Fruit fly (Drosophila melanogaster) whole organism, embryonic: Measurements from ENCODE around the gene CG12020.

ENCODE experiments used
- CG10366 ChIP-seq: fragments of 200-800 bp; sonication (Bioruptor generic); IDR thresholded peaks from 2 replicates; pipeline ENCODE4 v1.3.6; 2022; ENCODE audit warnings: missing biosample characterization, missing genetic modification characterization
- CG10462 ChIP-seq: fragments of 200-800 bp; sonication (Bioruptor generic); optimal IDR thresholded peaks from 2 replicates; lab custom pipeline; 2016; ENCODE audit warnings: missing biosample characterization, missing genetic modification characterization
- CG11723 ChIP-seq: fragments of 200-800 bp; sonication (Bioruptor generic); optimal IDR thresholded peaks from 2 replicates; lab custom pipeline; 2017; ENCODE audit warnings: missing biosample characterization, mild to moderate bottlenecking, missing genetic modification characterization
- CG12155 ChIP-seq: fragments of 200-800 bp; sonication (Bioruptor generic); optimal IDR thresholded peaks from 3 replicates; lab custom pipeline; 2016; ENCODE audit warnings: missing biosample characterization, missing genetic modification characterization
- CG1529 ChIP-seq: fragments of 200-800 bp; sonication (Bioruptor generic); optimal IDR thresholded peaks from 3 replicates; lab custom pipeline; 2018; ENCODE audit warnings: missing biosample characterization, missing genetic modification characterization
- CG17912 ChIP-seq: fragments of 200-800 bp; sonication (Bioruptor generic); optimal IDR thresholded peaks from 2 replicates; lab custom pipeline; 2018; ENCODE audit warnings: missing biosample characterization, mild to moderate bottlenecking, missing genetic modification characterization
- CG1832 ChIP-seq: fragments of 200-800 bp; sonication (Bioruptor generic); optimal IDR thresholded peaks from 2 replicates; lab custom pipeline; 2017; ENCODE audit warnings: missing biosample characterization, mild to moderate bottlenecking, missing genetic modification characterization, inconsistent platforms
- CG2120 ChIP-seq: fragments of 200-800 bp; sonication (Bioruptor generic); optimal IDR thresholded peaks from 3 replicates; lab custom pipeline; 2016; ENCODE audit warnings: missing biosample characterization, missing genetic modification characterization
- CG2889 ChIP-seq: fragments of 200-800 bp; sonication (Bioruptor generic); IDR thresholded peaks from 3 replicates; pipeline ENCODE4 v1.3.6; 2022; ENCODE audit warnings: missing biosample characterization, missing genetic modification characterization
- CG3281 ChIP-seq: fragments of 200-800 bp; sonication (Bioruptor generic); optimal IDR thresholded peaks from 3 replicates; lab custom pipeline; 2017; ENCODE audit warnings: missing biosample characterization, mild to moderate bottlenecking, missing genetic modification characterization
- CG34224 ChIP-seq: fragments of 200-800 bp; sonication (Bioruptor generic); IDR thresholded peaks from 3 replicates; pipeline ENCODE4 v1.3.6; 2022; ENCODE audit warnings: missing biosample characterization, missing genetic modification characterization; ENCODE audit not compliant: partially characterized antibody
- CG3995 ChIP-seq: fragments of 200-800 bp; sonication (Bioruptor generic); optimal IDR thresholded peaks from 3 replicates; lab custom pipeline; 2016; ENCODE audit warnings: missing biosample characterization, missing genetic modification characterization
- CG4424 ChIP-seq: fragments of 200-800 bp; sonication (Bioruptor generic); optimal IDR thresholded peaks from 3 replicates; lab custom pipeline; 2016; ENCODE audit warnings: missing biosample characterization, missing genetic modification characterization
- CG4730 ChIP-seq: fragments of 200-800 bp; sonication (Bioruptor generic); IDR thresholded peaks from 2 replicates; pipeline ENCODE4 v1.3.6; 2022; ENCODE audit warnings: missing biosample characterization, missing genetic modification characterization
- CG5245 ChIP-seq: fragments of 200-800 bp; sonication (Bioruptor generic); optimal IDR thresholded peaks from 3 replicates; lab custom pipeline; 2016; ENCODE audit warnings: missing biosample characterization, missing genetic modification characterization
- CG5953 ChIP-seq: fragments of 200-800 bp; sonication (Bioruptor generic); IDR thresholded peaks from 2 replicates; pipeline ENCODE4 v1.3.6; 2022; ENCODE audit warnings: missing biosample characterization, missing genetic modification characterization
- CG6791 ChIP-seq: fragments of 200-800 bp; sonication (Bioruptor generic); IDR thresholded peaks from 3 replicates; pipeline ENCODE4 v1.3.6; 2022; ENCODE audit warnings: missing biosample characterization, missing genetic modification characterization; ENCODE audit not compliant: partially characterized antibody
- CG7357 ChIP-seq: fragments of 200-800 bp; sonication (Bioruptor generic); IDR thresholded peaks from 3 replicates; pipeline ENCODE4 v1.3.6; 2022; ENCODE audit warnings: missing biosample characterization, missing genetic modification characterization
- CoRest ChIP-seq: fragments of 200-800 bp; sonication (Bioruptor generic); optimal IDR thresholded peaks from 3 replicates; lab custom pipeline; 2018; ENCODE audit warnings: missing biosample characterization, mild to moderate bottlenecking, missing genetic modification characterization, moderate library complexity
- D19A ChIP-seq: fragments of 200-800 bp; optimal IDR thresholded peaks from 3 replicates; lab custom pipeline; 2019; ENCODE audit warnings: missing biosample characterization, mild to moderate bottlenecking, missing genetic modification characterization, moderate library complexity
- Dek ChIP-seq: fragments of 200-800 bp; sonication (Bioruptor generic); optimal IDR thresholded peaks from 3 replicates; lab custom pipeline; 2019; ENCODE audit warnings: missing biosample characterization, mild to moderate bottlenecking, missing genetic modification characterization, moderate library complexity
- Dfd ChIP-seq, 2 experiments: fragments of >200 bp; optimal IDR thresholded peaks; 2 replicates each; lab custom pipeline; 2017; ENCODE audit warnings: missing biosample characterization in 2 of 2, missing genetic modification characterization in 2 of 2
- Doc3 ChIP-seq: fragments of 200-800 bp; sonication (Bioruptor generic); IDR thresholded peaks from 3 replicates; pipeline ENCODE4 v1.3.6; 2022; ENCODE audit warnings: missing biosample characterization, missing genetic modification characterization; ENCODE audit not compliant: partially characterized antibody
- Dp ChIP-seq: fragments of 200-800 bp; sonication (Bioruptor generic); optimal IDR thresholded peaks from 2 replicates; lab custom pipeline; 2018; ENCODE audit warnings: missing biosample characterization, mild to moderate bottlenecking, missing genetic modification characterization, moderate library complexity
- Dref ChIP-seq: fragments of 200-800 bp; sonication (Bioruptor generic); IDR thresholded peaks from 2 replicates; pipeline ENCODE4 v1.3.6; 2022; ENCODE audit warnings: missing biosample characterization, missing genetic modification characterization
- E2f2 ChIP-seq: fragments of 200-800 bp; sonication (Bioruptor generic); IDR thresholded peaks from 2 replicates; pipeline ENCODE4 v1.3.6; 2022; ENCODE audit warnings: missing biosample characterization, missing genetic modification characterization
- Eip74EF ChIP-seq, 2 experiments: fragments of 200-800 bp in 1 of 2; fragments of >200 bp in 1 of 2; sonication (Bioruptor generic) in 1 of 2; optimal IDR thresholded peaks; 2 replicates each; lab custom pipeline; 2017 to 2019; ENCODE audit warnings: missing biosample characterization in 2 of 2, missing genetic modification characterization in 2 of 2, mild to moderate bottlenecking in 1 of 2, moderate library complexity in 1 of 2
- Elba2 ChIP-seq: fragments of 200-800 bp; sonication (Bioruptor generic); optimal IDR thresholded peaks from 3 replicates; lab custom pipeline; 2016; ENCODE audit warnings: missing biosample characterization, missing genetic modification characterization
- Fer3 ChIP-seq: fragments of 200-800 bp; sonication (Bioruptor generic); optimal IDR thresholded peaks from 2 replicates; lab custom pipeline; 2018; ENCODE audit warnings: missing biosample characterization, mild to moderate bottlenecking, missing genetic modification characterization, moderate library complexity
- Gug ChIP-seq: fragments of 200-800 bp; sonication (Bioruptor generic); IDR thresholded peaks from 4 replicates; pipeline ENCODE4 v1.3.6; 2022; ENCODE audit warnings: missing biosample characterization, missing genetic modification characterization
- ara ChIP-seq: fragments of 200-800 bp; sonication (Bioruptor generic); IDR thresholded peaks from 2 replicates; pipeline ENCODE4 v1.3.6; 2022; ENCODE audit warnings: missing biosample characterization, missing genetic modification characterization
- bbx ChIP-seq: fragments of 200-800 bp; sonication (Bioruptor generic); IDR thresholded peaks from 2 replicates; pipeline ENCODE4 v1.3.6; 2022; ENCODE audit warnings: missing biosample characterization, missing genetic modification characterization; ENCODE audit not compliant: partially characterized antibody
- da ChIP-seq: fragments of 200-800 bp; sonication (Bioruptor generic); optimal IDR thresholded peaks from 2 replicates; lab custom pipeline; 2016; ENCODE audit warnings: missing biosample characterization, missing genetic modification characterization
- dmrt99B ChIP-seq: fragments of 200-800 bp; sonication (Bioruptor generic); optimal IDR thresholded peaks from 2 replicates; lab custom pipeline; 2018; ENCODE audit warnings: missing biosample characterization, mild to moderate bottlenecking, missing genetic modification characterization, moderate library complexity
- emc ChIP-seq: fragments of 200-800 bp; sonication (Bioruptor generic); optimal IDR thresholded peaks from 2 replicates; lab custom pipeline; 2016; ENCODE audit warnings: missing biosample characterization, missing genetic modification characterization
- grau ChIP-seq: fragments of 200-800 bp; optimal IDR thresholded peaks from 3 replicates; lab custom pipeline; 2019; ENCODE audit warnings: missing biosample characterization, mild to moderate bottlenecking, missing genetic modification characterization, moderate library complexity
- ind ChIP-seq: fragments of 200-800 bp; sonication (Bioruptor generic); optimal IDR thresholded peaks from 3 replicates; lab custom pipeline; 2016; ENCODE audit warnings: missing biosample characterization, missing genetic modification characterization
- klu ChIP-seq: fragments of 200-800 bp; sonication (Bioruptor generic); IDR thresholded peaks from 2 replicates; pipeline ENCODE4 v1.3.6; 2022; ENCODE audit warnings: missing biosample characterization, missing genetic modification characterization
- luna ChIP-seq: fragments of 200-800 bp; sonication (Bioruptor generic); optimal IDR thresholded peaks from 2 replicates; lab custom pipeline; 2016; ENCODE audit warnings: missing biosample characterization, missing genetic modification characterization
- mam ChIP-seq: fragments of 200-800 bp; sonication (Bioruptor generic); optimal IDR thresholded peaks from 3 replicates; lab custom pipeline; 2016; ENCODE audit warnings: missing biosample characterization, missing genetic modification characterization
- odd ChIP-seq: fragments of 200-800 bp; sonication (Bioruptor generic); optimal IDR thresholded peaks from 2 replicates; lab custom pipeline; 2017; ENCODE audit warnings: missing biosample characterization, mild to moderate bottlenecking, missing genetic modification characterization
- otp ChIP-seq: fragments of 200-800 bp; sonication (Bioruptor generic); IDR thresholded peaks from 3 replicates; pipeline ENCODE4, ENCODE4 v1.3.6; 2022; ENCODE audit warnings: missing biosample characterization, missing genetic modification characterization
- psq ChIP-seq: fragments of 200-800 bp; sonication (Bioruptor generic); optimal IDR thresholded peaks from 2 replicates; lab custom pipeline; 2017; ENCODE audit warnings: missing biosample characterization, missing genetic modification characterization
- shn ChIP-seq: fragments of 200-800 bp; sonication (Bioruptor generic); optimal IDR thresholded peaks from 3 replicates; lab custom pipeline; 2016; ENCODE audit warnings: missing biosample characterization, missing genetic modification characterization
- tap ChIP-seq: fragments of 200-800 bp; optimal IDR thresholded peaks from 3 replicates; lab custom pipeline; 2019; ENCODE audit warnings: missing biosample characterization, mild to moderate bottlenecking, missing genetic modification characterization, moderate library complexity
- toy ChIP-seq: fragments of 200-800 bp; sonication (Bioruptor generic); IDR thresholded peaks from 2 replicates; pipeline ENCODE4 v1.3.6; 2022; ENCODE audit warnings: missing biosample characterization, missing genetic modification characterization
- wdn ChIP-seq: fragments of 200-800 bp; sonication (Bioruptor generic); IDR thresholded peaks from 2 replicates; pipeline ENCODE4 v1.3.6; 2022; ENCODE audit warnings: missing biosample characterization, missing genetic modification characterization
- wor ChIP-seq: fragments of 200-800 bp; sonication (Bioruptor generic); IDR thresholded peaks from 2 replicates; pipeline ENCODE4 v1.3.6; 2022; ENCODE audit warnings: missing biosample characterization, missing genetic modification characterization
- zf30C ChIP-seq: fragments of 200-800 bp; sonication (Bioruptor generic); optimal IDR thresholded peaks from 3 replicates; lab custom pipeline; 2018; ENCODE audit warnings: missing biosample characterization, mild to moderate bottlenecking, missing genetic modification characterization

The CG12020 gene

DNA sequence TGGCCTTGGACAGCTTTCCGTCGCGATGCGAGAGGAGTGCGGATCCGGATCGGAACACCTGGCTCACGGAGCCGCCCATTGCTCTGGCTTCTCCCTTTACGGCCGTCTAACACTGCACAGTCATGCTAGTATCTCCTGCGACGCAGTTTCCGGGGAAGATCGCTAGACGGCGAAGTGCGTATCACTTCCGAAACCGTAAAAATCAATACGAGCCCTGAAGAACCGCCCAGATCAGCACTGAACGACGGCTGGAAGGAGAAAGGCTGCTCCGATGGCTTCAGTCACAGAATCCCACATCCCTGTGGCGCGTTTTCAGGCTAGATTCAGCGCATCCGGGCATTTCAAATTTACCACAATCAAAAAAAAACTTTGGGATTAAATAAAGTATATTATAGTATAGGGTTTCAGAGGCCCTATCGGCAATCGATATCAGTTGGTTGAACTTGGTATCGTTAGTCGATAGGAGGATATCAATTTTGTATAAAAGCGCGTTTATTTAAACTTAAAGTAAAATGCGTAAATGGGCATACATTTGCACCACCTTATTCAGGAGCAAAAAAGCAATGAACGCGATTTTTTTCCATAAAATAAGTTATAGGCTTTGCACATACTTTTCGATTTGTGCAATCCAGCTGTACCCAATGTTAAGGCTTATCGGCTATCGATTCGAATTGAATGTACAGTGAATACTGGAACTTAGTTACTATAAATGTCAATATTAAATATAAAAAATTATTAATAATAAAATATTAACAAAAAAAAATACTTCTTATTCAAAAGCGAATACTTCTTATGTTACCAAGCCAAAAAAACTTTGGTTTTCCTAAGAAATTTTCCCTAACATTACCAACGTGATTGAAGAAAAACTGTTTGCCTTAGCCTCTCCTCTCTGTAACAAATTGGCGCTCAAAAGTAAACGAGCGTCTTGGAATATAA lies 22.1 kb upstream of the CG12020 start, which contains the start of the genes CG13933 and PolD2 (continued):
- TF ChIP-seq Dp (peak; percentile 68), CG11723 (GFP tag; lab: Kevin White, UChicago) (no peak), CG3281 (GFP tag; lab: Kevin White, UChicago) (no peak), ara (GFP tag; lab: Robert Waterston, UW) (peak; percentile 97), CG3995 (GFP tag; lab: Kevin White, UChicago) (no peak), ind (GFP tag; lab: Kevin White, UChicago) (peak; percentile 88), CG12155 (GFP tag; lab: Kevin White, UChicago) (peak; percentile 95), Gug (GFP tag; lab: Robert Waterston, UW) (peak; percentile 67; the same call in 2 of the 4 replicates), Fer3 (tag; lab: Kevin White, UChicago) (peak; percentile 89), Dfd (GFP tag; optimal IDR thresholded peaks at IDR 0.05; lab: Kevin White, UChicago) (no peak), CG1529 (GFP tag; lab: Kevin White, UChicago) (peak; percentile 92), CoRest (tag; lab: Kevin White, UChicago) (peak; percentile 99), CG17912 (GFP tag; lab: Kevin White, UChicago) (peak; percentile 85), zf30C (GFP tag; lab: Kevin White, UChicago) (no peak), emc (peak; percentile 1), CG5245 (GFP tag; lab: Kevin White, UChicago) (peak; percentile 55), odd (GFP tag; lab: Kevin White, UChicago) (no peak), toy (GFP tag; lab: Robert Waterston, UW) (peak; percentile 82), Eip74EF (GFP tag; optimal IDR thresholded peaks at IDR 0.05; lab: Kevin White, UChicago) (peak in 1 of 2 experiments; percentile 97), Dek (tag; lab: Kevin White, UChicago) (peak; percentile 97), bbx (GFP tag; lab: Robert Waterston, UW) (peak; percentile 81), CG5953 (GFP tag; lab: Robert Waterston, UW) (peak; percentile 98), CG6791 (peak; percentile 83), Dref (GFP tag; lab: Robert Waterston, UW) (peak; percentile 68), CG10462 (GFP tag; lab: Kevin White, UChicago) (peak; percentile 92), E2f2 (peak; percentile 91), wor (GFP tag; lab: Robert Waterston, UW) (peak; percentile 98), da (GFP tag; lab: Kevin White, UChicago) (no peak), CG7357 (peak; percentile 88), luna (GFP tag; lab: Kevin White, UChicago) (no peak), CG10366 (GFP tag; lab: Robert Waterston, UW) (peak; percentile 99), mam (GFP tag; lab: Kevin White, UChicago) (peak; percentile 71), CG1832 (GFP tag; lab: Kevin White, UChicago) (no peak), wdn (GFP tag; lab: Robert Waterston, UW) (peak; percentile 97), CG4424 (GFP tag; lab: Kevin White, UChicago) (no peak), psq (GFP tag; lab: Kevin White, UChicago) (peak; percentile 92), klu (GFP tag; lab: Robert Waterston, UW) (peak; percentile 61; the same call in 1 of the 2 replicates), dmrt99B (no peak), CG4730 (GFP tag; lab: Robert Waterston, UW) (peak; percentile 94), CG34224 (GFP tag; lab: Robert Waterston, UW) (peak; percentile 85), shn (peak; percentile 23), tap (tag; lab: Kevin White, UChicago) (no peak), otp (GFP tag; lab: Robert Waterston, UW) (peak; percentile 98), CG2120 (peak; percentile 96), CG2889 (GFP tag; lab: Robert Waterston, UW) (peak; percentile 97), D19A (tag; lab: Kevin White, UChicago) (no peak), grau (tag; lab: Kevin White, UChicago) (peak; percentile 100), Doc3 (peak; percentile 77), Elba2 (GFP tag; lab: Kevin White, UChicago) (peak; percentile 60)
